Worm (Caenorhabditis elegans) whole organism, L4 larva: Measurements from ENCODE around the gene ZC443.1.

Source experiments
- D1046.2 ChIP-seq: fragments of 200-800 bp; sonication (Bioruptor generic); IDR thresholded peaks from 2 replicates; pipeline ENCODE4 v1.3.6; 2022; ENCODE audit warnings: missing genetic modification characterization, missing compliant biosample characterization
- F10B5.3 ChIP-seq: sonication (generic microtip); optimal IDR thresholded peaks from 2 replicates; lab custom pipeline; 2016; ENCODE audit warnings: mild to moderate bottlenecking, missing genetic modification characterization, missing compliant biosample characterization
- F26F4.8 ChIP-seq: fragments of 200-800 bp; sonication (Bioruptor generic); conservative IDR thresholded peaks from 2 replicates; pipeline ENCODE4 v1.3.6; 2022; ENCODE audit warnings: missing genetic modification characterization, missing compliant biosample characterization
- F37D6.2 ChIP-seq: sonication (generic microtip); optimal IDR thresholded peaks from 2 replicates; lab custom pipeline; 2016; ENCODE audit warnings: mild to moderate bottlenecking, missing genetic modification characterization, missing compliant biosample characterization
- F44E2.7 ChIP-seq: fragments of 200-800 bp; sonication (Bioruptor generic); IDR thresholded peaks from 2 replicates; pipeline ENCODE4 v2.1.2; 2022; ENCODE audit warnings: missing genetic modification characterization, missing compliant biosample characterization
- F49E8.2 ChIP-seq: sonication (generic microtip); optimal IDR thresholded peaks from 2 replicates; lab custom pipeline; 2016; ENCODE audit warnings: missing compliant biosample characterization, mild to moderate bottlenecking, missing genetic modification characterization, borderline replicate concordance
- Y105C5A.15 ChIP-seq: fragments of 200-800 bp; sonication (Bioruptor generic); IDR thresholded peaks from 2 replicates; pipeline ENCODE4 v1.3.6; 2022; ENCODE audit warnings: missing genetic modification characterization, missing compliant biosample characterization
- Y48G9A.11 ChIP-seq: fragments of 200-800 bp; sonication (Bioruptor generic); IDR thresholded peaks from 2 replicates; pipeline ENCODE4 v1.3.6; 2022; ENCODE audit warnings: missing genetic modification reagents, missing genetic modification characterization, missing compliant biosample characterization
- Y5F2A.4 ChIP-seq: fragments of 200-800 bp; sonication (Bioruptor generic); optimal IDR thresholded peaks from 2 replicates; lab custom pipeline; 2018; ENCODE audit warnings: mild to moderate bottlenecking, missing genetic modification characterization, missing compliant biosample characterization
- arid-1 ChIP-seq: fragments of 200-800 bp; sonication (Bioruptor generic); conservative IDR thresholded peaks from 2 replicates; pipeline ENCODE4 v1.3.6; 2022; ENCODE audit warnings: missing genetic modification reagents, missing genetic modification characterization, missing compliant biosample characterization
- attf-4 ChIP-seq: sonication (generic microtip); optimal IDR thresholded peaks from 3 replicates; lab custom pipeline; 2017; ENCODE audit warnings: missing biosample characterization, missing genetic modification characterization
- ceh-32 ChIP-seq: sonication (generic microtip); optimal IDR thresholded peaks from 2 replicates; lab custom pipeline; 2016; ENCODE audit warnings: mild to moderate bottlenecking, missing genetic modification characterization, missing compliant biosample characterization; ENCODE audit not compliant: poor library complexity
- ceh-44 ChIP-seq: fragments of 200-800 bp; sonication (Bioruptor generic); IDR thresholded peaks from 2 replicates; pipeline ENCODE4 v1.3.6; 2022; ENCODE audit warnings: missing genetic modification reagents, missing genetic modification characterization, missing compliant biosample characterization
- ces-1 ChIP-seq: fragments of 150-350 bp; sonication (generic microtip); optimal IDR thresholded peaks from 4 replicates; lab custom pipeline; 2014; ENCODE audit warnings: missing biosample characterization, missing genetic modification reagents, missing genetic modification characterization
- daf-19 ChIP-seq: fragments of 200-800 bp; sonication (Bioruptor generic); conservative IDR thresholded peaks from 2 replicates; pipeline ENCODE4 v1.3.6; 2022; ENCODE audit warnings: missing genetic modification characterization, missing compliant biosample characterization
- dmd-6 ChIP-seq: fragments of 200-800 bp; sonication (Bioruptor generic); IDR thresholded peaks from 2 replicates; pipeline ENCODE4 v1.3.6; 2022; ENCODE audit warnings: missing genetic modification reagents, missing genetic modification characterization, missing compliant biosample characterization
- dmd-8 ChIP-seq: fragments of 200-800 bp; sonication (Bioruptor generic); IDR thresholded peaks from 2 replicates; pipeline ENCODE4 v1.3.6; 2022; ENCODE audit warnings: missing genetic modification characterization, missing compliant biosample characterization
- dmd-9 ChIP-seq: fragments of 200-800 bp; sonication (Bioruptor generic); IDR thresholded peaks from 2 replicates; pipeline ENCODE4 v1.3.6; 2022; ENCODE audit warnings: missing genetic modification reagents, missing genetic modification characterization, missing compliant biosample characterization
- duxl-1 ChIP-seq: sonication (generic microtip); optimal IDR thresholded peaks from 2 replicates; lab custom pipeline; 2016; ENCODE audit warnings: mild to moderate bottlenecking, missing genetic modification characterization, moderate library complexity, missing compliant biosample characterization; ENCODE audit not compliant: poor library complexity
- gei-8 ChIP-seq: fragments of 200-800 bp; sonication (Bioruptor generic); optimal IDR thresholded peaks from 2 replicates; lab custom pipeline; 2018; ENCODE audit warnings: mild to moderate bottlenecking, missing genetic modification characterization, missing compliant biosample characterization
- hif-1 ChIP-seq, 2 experiments: sonication (generic microtip); optimal IDR thresholded peaks; 2 replicates each; lab custom pipeline; 2016 to 2017; ENCODE audit warnings: missing compliant biosample characterization in 2 of 2, missing genetic modification characterization in 2 of 2, missing genetic modification reagents in 2 of 2, missing genotype in 2 of 2, mild to moderate bottlenecking in 1 of 2
- lin-13 ChIP-seq: fragments of 150-350 bp; optimal IDR thresholded peaks from 2 replicates; lab custom pipeline; 2014; ENCODE audit warnings: missing biosample characterization, missing genetic modification reagents, missing genetic modification characterization
- lin-29 ChIP-seq: fragments of 200-800 bp; sonication (Bioruptor generic); IDR thresholded peaks from 2 replicates; pipeline ENCODE4 v1.3.6; 2022; ENCODE audit warnings: missing genetic modification reagents, missing genetic modification characterization, missing compliant biosample characterization
- lin-39 ChIP-seq: fragments of 150-350 bp; optimal IDR thresholded peaks from 2 replicates; lab custom pipeline; 2014; ENCODE audit warnings: missing biosample characterization, missing genetic modification reagents, missing genetic modification characterization
- lir-3 ChIP-seq: sonication (generic microtip); optimal IDR thresholded peaks from 2 replicates; lab custom pipeline; 2016; ENCODE audit warnings: mild to moderate bottlenecking, missing genetic modification characterization, missing compliant biosample characterization
- madf-5 ChIP-seq, 2 experiments: fragments of 200-800 bp; sonication (Bioruptor generic); IDR thresholded peaks; 2 replicates each; pipeline ENCODE4 v1.3.6; 2022; ENCODE audit warnings: missing compliant biosample characterization in 2 of 2, missing genetic modification characterization in 2 of 2
- madf-9 ChIP-seq: fragments of 200-800 bp; sonication (Bioruptor generic); conservative IDR thresholded peaks from 2 replicates; pipeline ENCODE4 v1.3.6; 2022; ENCODE audit warnings: missing genetic modification reagents, missing genetic modification characterization, missing compliant biosample characterization
- mes-2 ChIP-seq: sonication (generic microtip); optimal IDR thresholded peaks from 2 replicates; lab custom pipeline; 2016; ENCODE audit warnings: missing genotype, mild to moderate bottlenecking, missing genetic modification characterization, missing compliant biosample characterization; ENCODE audit not compliant: poor library complexity, severe bottlenecking
- mxl-2 ChIP-seq: fragments of 200-800 bp; sonication (Bioruptor generic); conservative IDR thresholded peaks from 2 replicates; pipeline ENCODE4 v1.3.6; 2022; ENCODE audit warnings: missing genetic modification reagents, missing genetic modification characterization, missing compliant biosample characterization
- mxl-3 ChIP-seq: fragments of 200-800 bp; sonication (Bioruptor generic); optimal IDR thresholded peaks from 2 replicates; lab custom pipeline; 2018; ENCODE audit warnings: mild to moderate bottlenecking, missing genetic modification characterization, missing compliant biosample characterization
- nhr-237 ChIP-seq: sonication (generic microtip); optimal IDR thresholded peaks from 2 replicates; lab custom pipeline; 2017; ENCODE audit warnings: missing biosample characterization, missing genetic modification characterization
- nhr-28 ChIP-seq: fragments of 150-350 bp; optimal IDR thresholded peaks from 2 replicates; lab custom pipeline; 2014; ENCODE audit warnings: missing biosample characterization, missing genetic modification characterization
- nhr-41 ChIP-seq: fragments of 200-800 bp; sonication (Bioruptor generic); IDR thresholded peaks from 2 replicates; pipeline ENCODE4 v1.3.6; 2022; ENCODE audit warnings: missing genetic modification reagents, missing genetic modification characterization, missing compliant biosample characterization
- nhr-42 ChIP-seq: fragments of 200-800 bp; sonication (Bioruptor generic); IDR thresholded peaks from 2 replicates; pipeline ENCODE4 v1.3.6; 2022; ENCODE audit warnings: missing genetic modification characterization, missing compliant biosample characterization
- php-3 ChIP-seq: fragments of 200-800 bp; sonication (Bioruptor generic); IDR thresholded peaks from 2 replicates; pipeline ENCODE4 v1.3.6; 2022; ENCODE audit warnings: missing genetic modification reagents, missing genetic modification characterization, missing compliant biosample characterization
- saeg-2 ChIP-seq: fragments of 200-800 bp; sonication (Bioruptor generic); IDR thresholded peaks from 2 replicates; pipeline ENCODE4 v1.3.6; 2022; ENCODE audit warnings: missing genetic modification reagents, missing genetic modification characterization, missing compliant biosample characterization
- set-16 ChIP-seq: fragments of 200-800 bp; sonication (Bioruptor generic); IDR thresholded peaks from 2 replicates; pipeline ENCODE4 v1.3.6; 2022; ENCODE audit warnings: missing genetic modification reagents, missing genetic modification characterization, missing compliant biosample characterization
- skn-1 ChIP-seq: fragments of 150-350 bp; optimal IDR thresholded peaks from 2 replicates; lab custom pipeline; 2014; ENCODE audit warnings: missing biosample characterization, missing genetic modification characterization
- snpc-1.2 ChIP-seq: fragments of 200-800 bp; sonication (Bioruptor generic); IDR thresholded peaks from 2 replicates; pipeline ENCODE4 v1.3.6; 2022; ENCODE audit warnings: missing genetic modification reagents, missing genetic modification characterization, missing compliant biosample characterization
- spr-1 ChIP-seq: sonication (generic microtip); optimal IDR thresholded peaks from 2 replicates; lab custom pipeline; 2016; ENCODE audit warnings: mild to moderate bottlenecking, missing genetic modification characterization, missing compliant biosample characterization
- tag-97 ChIP-seq: fragments of 200-800 bp; sonication (Bioruptor generic); IDR thresholded peaks from 2 replicates; pipeline ENCODE4 v1.3.6; 2022; ENCODE audit warnings: missing genetic modification characterization, missing compliant biosample characterization
- unc-130 ChIP-seq: sonication (generic microtip); optimal IDR thresholded peaks from 2 replicates; lab custom pipeline; 2016; ENCODE audit warnings: missing genetic modification reagents, missing genetic modification characterization, missing compliant biosample characterization
- vab-7 ChIP-seq: fragments of 200-800 bp; sonication (Bioruptor generic); IDR thresholded peaks from 2 replicates; pipeline ENCODE4 v1.3.6; 2022; ENCODE audit warnings: missing genetic modification reagents, missing genetic modification characterization, missing compliant biosample characterization
- zfp-3 ChIP-seq: fragments of 200-800 bp; sonication (Bioruptor generic); conservative IDR thresholded peaks from 2 replicates; pipeline ENCODE4 v1.3.6; 2022; ENCODE audit warnings: missing genetic modification reagents, missing genetic modification characterization, missing compliant biosample characterization
- zip-2 ChIP-seq: fragments of 150-350 bp; optimal IDR thresholded peaks from 2 replicates; lab custom pipeline; 2014; ENCODE audit warnings: missing biosample characterization, missing genetic modification characterization

ZC443.1 gene

DNA sequence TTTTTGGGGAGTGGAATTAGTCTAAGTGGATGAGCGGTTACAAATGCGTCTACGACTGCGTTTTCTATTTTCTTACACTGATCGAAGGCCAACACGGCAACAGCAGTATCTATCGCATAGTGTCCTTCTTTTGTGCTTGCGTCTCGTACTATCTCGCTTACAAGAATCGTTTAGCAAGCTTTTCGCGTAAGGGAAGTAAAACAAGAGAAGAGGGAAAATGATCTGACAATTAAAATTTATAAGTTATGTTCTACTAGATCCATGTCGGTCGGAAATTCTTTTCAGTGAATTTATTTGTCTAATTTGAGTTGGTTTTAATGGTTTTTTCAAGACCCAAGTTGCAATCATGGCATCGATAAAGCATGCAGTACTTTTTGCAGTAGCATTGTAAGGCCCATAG, 22.9 kb downstream of the ZC443.1 start, which contains the start of gene fkb-4:
fkb-4 (minus strand) TSS at position 101 of the 400 bp plus-strand sequence.
- TF ChIP-seq php-3 (GFP tag; lab: Robert Waterston, UW) (no peak), madf-5 (GFP tag; IDR thresholded peaks at IDR 0.05; lab: Robert Waterston, UW) (no peak)

DNA sequence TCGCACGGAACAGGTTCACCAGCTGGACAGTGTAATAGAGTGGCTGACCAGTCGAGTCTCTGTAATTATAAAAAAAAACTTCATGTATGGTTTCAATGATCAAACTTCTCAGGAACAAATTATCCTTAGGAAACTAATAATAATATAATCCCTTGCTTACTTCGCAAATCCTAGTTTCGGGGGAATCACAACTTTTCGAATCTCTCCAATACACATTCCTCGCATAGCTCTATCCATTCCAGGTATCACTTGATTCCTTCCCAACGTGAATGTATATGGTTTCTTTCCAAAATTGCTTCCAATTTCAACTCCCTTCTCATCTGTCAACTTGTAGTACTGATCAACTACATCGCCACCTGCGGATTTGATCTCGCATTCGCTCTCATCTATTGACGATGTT, 23.5 kb downstream of the ZC443.1 start:
- TF ChIP-seq F37D6.2: no peak
- TF ChIP-seq lin-39 (tag; lab: Kevin White, UChicago): no peak
- no peak for TF ChIP-seq lir-3 (tag; lab: Kevin White, UChicago)
- no peak for TF ChIP-seq Y5F2A.4 (GFP tag; lab: Kevin White, UChicago)
- TF ChIP-seq D1046.2: no peak

- TF ChIP-seq lin-13 (GFP tag; lab: Kevin White, UChicago): no peak
- no peak for TF ChIP-seq nhr-42
- no peak for TF ChIP-seq F26F4.8 (GFP tag; lab: Robert Waterston, UW)
- no peak for TF ChIP-seq F49E8.2 (tag; lab: Kevin White, UChicago)
- no peak for TF ChIP-seq Y48G9A.11
- TF ChIP-seq nhr-237: no peak
- TF ChIP-seq ceh-32 (tag; lab: Kevin White, UChicago): no peak
- TF ChIP-seq zip-2 (tag; lab: Kevin White, UChicago): no peak
- no peak for TF ChIP-seq skn-1 (tag; lab: Kevin White, UChicago)
- TF ChIP-seq set-16 (GFP tag; lab: Robert Waterston, UW): no peak
- no peak for TF ChIP-seq nhr-41
- no peak for TF ChIP-seq ces-1 (GFP tag; lab: Kevin White, UChicago)
- TF ChIP-seq duxl-1 (tag; lab: Kevin White, UChicago): no peak
- no peak for TF ChIP-seq mes-2 (tag; lab: Kevin White, UChicago)
Measured at ce11 chrV:12784861-12785260, 25.0 kb downstream of the ZC443.1 start, which contains the start of gene sre-20. TSS of gene sre-20 (minus strand) at chrV:12784961.

ce11 chrV:12780248-12780647, 29.6 kb downstream of the ZC443.1 start:
- TF ChIP-seq dmd-9 (GFP tag; lab: Robert Waterston, UW) (peak; percentile 78), unc-130 (GFP tag; lab: Kevin White, UChicago) (peak; percentile 57), zfp-3 (GFP tag; lab: Robert Waterston, UW) (peak; percentile 67), dmd-8 (GFP tag; lab: Robert Waterston, UW) (peak; percentile 89; the same call in 1 of the 2 replicates), attf-4 (tag; lab: Kevin White, UChicago) (no peak), daf-19 (GFP tag; lab: Robert Waterston, UW) (peak; percentile 77), lin-29 (GFP tag; lab: Robert Waterston, UW) (peak; percentile 67), F37D6.2 (peak; percentile 6), gei-8 (GFP tag; lab: Kevin White, UChicago) (peak; percentile 43), dmd-6 (GFP tag; lab: Robert Waterston, UW) (peak; percentile 74), ceh-44 (GFP tag; lab: Robert Waterston, UW) (peak; percentile 65; the same call in 1 of the 2 replicates), F44E2.7 (GFP tag; lab: Robert Waterston, UW) (peak; percentile 90; the same call in 1 of the 2 replicates), php-3 (GFP tag; lab: Robert Waterston, UW) (peak; percentile 55; the same call in 1 of the 2 replicates), arid-1 (GFP tag; lab: Robert Waterston, UW) (peak; percentile 91), lir-3 (tag; lab: Kevin White, UChicago) (peak; percentile 66), Y105C5A.15 (GFP tag; lab: Robert Waterston, UW) (peak; percentile 92), saeg-2 (GFP tag; lab: Robert Waterston, UW) (0 out of 2 replicates have a peak, but pooled peaks have one; percentile 21), hif-1 (tag; optimal IDR thresholded peaks at IDR 0.05; lab: Kevin White, UChicago) (peak in 1 of 2 experiments; percentile 43), vab-7 (GFP tag; lab: Robert Waterston, UW) (no peak), spr-1 (tag; lab: Kevin White, UChicago) (peak; percentile 31), madf-9 (peak; percentile 88), tag-97 (no peak), F10B5.3 (tag; lab: Kevin White, UChicago) (peak; percentile 45), nhr-28 (tag; lab: Kevin White, UChicago) (peak; percentile 21), mxl-2 (no peak; the same call in 1 of the 2 replicates), nhr-237 (no peak), set-16 (GFP tag; lab: Robert Waterston, UW) (no peak), snpc-1.2 (GFP tag; lab: Robert Waterston, UW) (no peak; the same call in none of the 2 replicates), mxl-3 (GFP tag; lab: Kevin White, UChicago) (peak; percentile 70)
